Fruit fly (Drosophila melanogaster) Kc167 (cell line): ENCODE results near the gene CG11068.

Experiments used
- Myc ChIP-seq: fragments of >200 bp; optimal IDR thresholded peaks from 2 replicates; lab custom pipeline; 2017; ENCODE audit warnings: missing external identifiers
- h ChIP-seq: fragments of >200 bp; optimal IDR thresholded peaks from 3 replicates; lab custom pipeline; 2018; ENCODE audit warnings: missing external identifiers
- insv ChIP-seq: fragments of >200 bp; optimal IDR thresholded peaks from 3 replicates; lab custom pipeline; 2018; ENCODE audit warnings: missing external identifiers
- psq ChIP-seq: fragments of >200 bp; optimal IDR thresholded peaks from 2 replicates; lab custom pipeline; 2017; ENCODE audit warnings: missing external identifiers
- ttk ChIP-seq: sonication (Bioruptor generic); optimal IDR thresholded peaks from 2 replicates; lab custom pipeline; 2017; ENCODE audit warnings: missing external identifiers

dm6 chrX:13948131-13948804 is 6.8 kb upstream of the CG11068 start:
- TF ChIP-seq insv (lab: Kevin White, UChicago) (no peak), psq (no peak), Myc (lab: Kevin White, UChicago) (no peak), h (lab: Kevin White, UChicago) (no peak), ttk (lab: Kevin White, UChicago) (no peak)
